Worm (Caenorhabditis elegans): ENCODE measurements around the gene sdz-20.
"Not testable (repeated sequence)": the region's sequence is repeated elsewhere in the genome, so short reads cannot be mapped to it uniquely, and the experiment has no call there.

ce11 chrIII:13292971-13293514 is 40.8 kb upstream of the sdz-20 start, which contains the start of gene set-25:
- not testable (repeated sequence) for TF ChIP-seq ceh-16 (tag; optimal IDR thresholded peaks at IDR 0.05); egl-27 (tag; optimal IDR thresholded peaks at IDR 0.05); nhr-11 (tag; optimal IDR thresholded peaks at IDR 0.05); nhr-12 (tag; optimal IDR thresholded peaks at IDR 0.05); ama-1 (optimal IDR thresholded peaks at IDR 0.05); elt-1 (tag; optimal IDR thresholded peaks at IDR 0.05); ztf-11 (tag; optimal IDR thresholded peaks at IDR 0.05); unc-62 (GFP tag; optimal IDR thresholded peaks at IDR 0.05); skn-1 (tag; optimal IDR thresholded peaks at IDR 0.05); sma-9 (GFP tag; optimal IDR thresholded peaks at IDR 0.05); sma-9 (tag; optimal IDR thresholded peaks at IDR 0.05); peb-1 (tag; optimal IDR thresholded peaks at IDR 0.05); lin-13 (GFP tag; optimal IDR thresholded peaks at IDR 0.05); nhr-77 (tag; optimal IDR thresholded peaks at IDR 0.05)

All from whole organism, L2 larva.